Fruit fly (Drosophila melanogaster): Measurements from ENCODE around the gene Nup205.

Nup205 gene

DNA sequence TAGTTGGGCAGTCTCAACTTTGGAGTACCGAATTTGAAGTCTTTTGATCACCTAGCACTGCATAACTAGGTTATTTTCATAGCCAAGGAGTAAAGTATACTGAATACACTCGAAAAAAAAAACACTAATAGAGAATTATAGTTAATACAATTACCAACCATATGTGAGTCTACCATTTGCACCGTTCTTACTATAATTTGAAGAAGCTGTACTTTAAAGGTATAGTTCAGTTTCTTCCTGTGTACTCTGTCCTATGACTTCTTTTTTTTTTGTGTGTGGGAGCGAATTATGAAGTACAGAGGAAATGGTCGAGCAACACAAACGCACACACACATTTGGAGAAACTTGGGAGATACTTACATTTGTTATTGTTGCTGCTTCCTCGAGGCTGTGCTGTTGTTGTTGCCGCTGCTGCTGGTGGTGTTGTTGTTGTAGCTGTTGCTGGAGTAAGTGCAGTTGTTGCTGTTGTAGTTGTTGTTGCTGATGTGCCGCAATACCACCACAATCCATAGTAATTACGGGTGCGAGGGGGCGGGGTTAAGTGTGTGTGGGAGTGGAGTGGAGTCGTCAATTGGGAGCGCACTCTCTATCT lies 1.4 kb upstream of the Nup205 start (continued):
- TF ChIP-seq z (GFP tag; IDR thresholded peaks at IDR 0.05) (peak; percentile 59; the same call in 1 of the 3 replicates), croc (GFP tag; conservative IDR thresholded peaks at IDR 0.05) (peak; percentile 90), run (tag; optimal IDR thresholded peaks at IDR 0.05) (peak; percentile 50), pzg (GFP tag; optimal IDR thresholded peaks at IDR 0.05) (no peak), dmrt99B (tag; optimal IDR thresholded peaks at IDR 0.05) (peak; percentile 93), CG32767 (GFP tag; IDR thresholded peaks at IDR 0.05) (peak; percentile 76), CG2875 (GFP tag; optimal IDR thresholded peaks at IDR 0.05) (peak; percentile 94), CG4282 (GFP tag; optimal IDR thresholded peaks at IDR 0.05) (peak; percentile 42), H15 (GFP tag; IDR thresholded peaks at IDR 0.05) (peak; percentile 85), HmgZ (tag; optimal IDR thresholded peaks at IDR 0.05) (peak; percentile 82), wor (GFP tag; IDR thresholded peaks at IDR 0.05) (peak; percentile 84), H2.0 (GFP tag; IDR thresholded peaks at IDR 0.05) (peak; percentile 85), CG12942 (GFP tag; optimal IDR thresholded peaks at IDR 0.05) (peak; percentile 90), Med (GFP tag) (peak; percentile 97), CG11560 (tag; IDR thresholded peaks at IDR 0.05) (no peak), HmgD (GFP tag; optimal IDR thresholded peaks at IDR 0.05) (peak; percentile 64), al (GFP tag; IDR thresholded peaks at IDR 0.05) (0 out of 2 replicates have a peak, but pooled peaks have one; percentile 20), CG30020 (tag; optimal IDR thresholded peaks at IDR 0.05) (no peak), CG3407 (GFP tag; optimal IDR thresholded peaks at IDR 0.05) (peak; percentile 89), CG2889 (GFP tag; IDR thresholded peaks at IDR 0.05) (peak; percentile 66; the same call in 2 of the 3 replicates), CG14441 (GFP tag; IDR thresholded peaks at IDR 0.05) (peak; percentile 84), Nf-YC (tag; optimal IDR thresholded peaks at IDR 0.05) (no peak), Atf6 (GFP tag; IDR thresholded peaks at IDR 0.05) (peak; percentile 68), BEAF-32 (GFP tag; optimal IDR thresholded peaks at IDR 0.05) (no peak), CG11723 (GFP tag; optimal IDR thresholded peaks at IDR 0.05) (peak; percentile 75), CG4360 (GFP tag; IDR thresholded peaks at IDR 0.05) (peak; percentile 100), sens (GFP tag) (peak; percentile 99), CG10431 (GFP tag; optimal IDR thresholded peaks at IDR 0.05) (peak; percentile 84), CG10654 (GFP tag; optimal IDR thresholded peaks at IDR 0.05) (peak; percentile 90), sob (GFP tag; IDR thresholded peaks at IDR 0.05) (peak; percentile 75), CG6272 (GFP tag; IDR thresholded peaks at IDR 0.05) (peak; percentile 47; the same call in 1 of the 2 replicates), lbe (GFP tag; optimal IDR thresholded peaks at IDR 0.05) (peak; percentile 44), Rx (GFP tag; IDR thresholded peaks at IDR 0.05) (peak; percentile 84), CG15269 (tag; optimal IDR thresholded peaks at IDR 0.05) (peak; percentile 84), CHES-1-like (GFP tag; optimal IDR thresholded peaks at IDR 0.05) (peak; percentile 86), CG32532 (GFP tag; IDR thresholded peaks at IDR 0.05) (peak; percentile 78), CG13624 (GFP tag; optimal IDR thresholded peaks at IDR 0.05) (peak; percentile 82), Sin3A (optimal IDR thresholded peaks at IDR 0.05) (no peak), NC2α (GFP tag; optimal IDR thresholded peaks at IDR 0.05) (peak; percentile 91), CG14050 (GFP tag; IDR thresholded peaks at IDR 0.05) (peak; percentile 77), sim (GFP tag; IDR thresholded peaks at IDR 0.05) (peak; percentile 71), Chrac-16 (GFP tag; optimal IDR thresholded peaks at IDR 0.05) (peak; percentile 94), tap (tag; optimal IDR thresholded peaks at IDR 0.05) (peak; percentile 61), CG12236 (GFP tag; optimal IDR thresholded peaks at IDR 0.05) (peak; percentile 91), Hr3 (GFP tag; optimal IDR thresholded peaks at IDR 0.05) (peak; percentile 89), luna (GFP tag; optimal IDR thresholded peaks at IDR 0.05) (peak; percentile 43), mld (GFP tag; IDR thresholded peaks at IDR 0.05; ENCODE audit: partially characterized antibody) (no peak), CG16863 (GFP tag; optimal IDR thresholded peaks at IDR 0.05) (peak; percentile 93), da (GFP tag; optimal IDR thresholded peaks at IDR 0.05) (peak; percentile 84), CG4854 (GFP tag; optimal IDR thresholded peaks at IDR 0.05) (peak; percentile 75), fd64A (GFP tag; optimal IDR thresholded peaks at IDR 0.05) (peak; percentile 71), ash1 (GFP tag; optimal IDR thresholded peaks at IDR 0.05) (no peak)

Data from whole organism, embryonic.